Worm (Caenorhabditis elegans) whole organism, L4/young adult: ENCODE data around the gene hizr-1.

ENCODE experiments used
- W03F9.2 ChIP-seq: fragments of 150-350 bp; optimal IDR thresholded peaks from 2 replicates; lab custom pipeline; 2014; ENCODE audit warnings: missing biosample characterization, missing genetic modification characterization
- dao-5 ChIP-seq: sonication (generic microtip); optimal IDR thresholded peaks from 2 replicates; lab custom pipeline; 2016; ENCODE audit warnings: missing genotype, missing genetic modification characterization, moderate library complexity, missing compliant biosample characterization
- him-1 ChIP-seq: sonication (generic microtip); optimal IDR thresholded peaks from 2 replicates; lab custom pipeline; 2016; ENCODE audit warnings: missing genotype, missing genetic modification reagents, missing genetic modification characterization, missing compliant biosample characterization

DNA sequence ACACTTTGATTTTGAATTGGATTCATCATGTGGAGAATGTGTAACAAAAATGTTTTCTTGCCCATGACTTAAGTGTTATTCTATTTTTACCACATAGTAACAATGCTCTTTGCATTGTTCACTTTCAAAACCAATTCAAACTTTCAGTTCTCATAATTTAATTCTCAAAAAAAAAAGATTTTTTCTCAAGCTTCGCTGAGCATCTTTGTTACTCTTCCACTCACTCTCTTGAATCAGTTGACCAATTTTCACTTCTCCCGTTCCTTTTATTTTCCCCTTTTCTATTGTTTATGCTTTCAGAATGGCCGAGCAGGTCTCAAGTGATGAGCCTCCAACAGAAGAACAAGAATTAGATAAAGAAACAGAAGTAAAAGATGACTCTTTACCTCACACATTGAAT lies 28.1 kb downstream of the hizr-1 start, which contains the start of gene oct-2:
- TF ChIP-seq him-1 (no peak), W03F9.2 (tag; lab: Kevin White, UChicago) (no peak), dao-5 (tag; lab: Kevin White, UChicago) (no peak)
